Worm (Caenorhabditis elegans) whole organism, late embryonic: ENCODE results near the gene acdh-12.

Source experiments
- ceh-14 ChIP-seq: sonication (generic microtip); optimal IDR thresholded peaks from 2 replicates; lab custom pipeline; 2016; ENCODE audit warnings: missing genotype, missing genetic modification characterization, missing compliant biosample characterization
- elt-4 ChIP-seq: sonication (generic microtip); optimal IDR thresholded peaks from 2 replicates; lab custom pipeline; 2016; ENCODE audit warnings: missing genetic modification characterization, missing compliant biosample characterization
- ets-4 ChIP-seq: sonication (generic microtip); optimal IDR thresholded peaks from 2 replicates; lab custom pipeline; 2016; ENCODE audit warnings: missing genetic modification characterization, missing compliant biosample characterization
- lin-11 ChIP-seq: fragments of 200-800 bp; sonication (Bioruptor generic); optimal IDR thresholded peaks from 2 replicates; lab custom pipeline; 2018; ENCODE audit warnings: mild to moderate bottlenecking, missing genetic modification characterization, missing compliant biosample characterization

DNA sequence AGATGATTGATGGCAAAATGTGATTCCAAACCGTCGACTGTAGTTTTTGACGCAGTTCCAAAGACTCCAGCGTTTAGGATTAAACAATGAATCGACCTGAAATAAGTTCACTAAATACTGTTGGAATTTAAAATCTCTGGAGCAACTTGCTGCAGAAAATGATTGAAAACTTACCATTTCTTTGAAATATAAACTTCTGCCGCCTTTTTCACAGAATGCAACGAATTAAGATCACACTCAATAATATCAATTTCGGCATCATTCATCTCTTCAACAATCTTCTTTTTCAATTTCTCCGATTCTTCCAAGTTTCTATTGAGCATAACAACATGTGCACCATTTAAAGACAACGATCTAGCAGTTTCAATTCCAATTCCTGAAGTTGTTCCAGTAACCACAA, 12.2 kb upstream of the acdh-12 start:
- TF ChIP-seq ceh-14 (tag; lab: Kevin White, UChicago): no peak
- no peak for TF ChIP-seq ets-4 (tag; lab: Kevin White, UChicago)
- no peak for TF ChIP-seq elt-4 (tag; lab: Kevin White, UChicago)
- no peak for TF ChIP-seq lin-11 (tag; lab: Kevin White, UChicago)
